Worm (Caenorhabditis elegans) whole organism, L4/young adult: ENCODE measurements around the gene islo-1.

Experiments used
- dao-5 ChIP-seq: sonication (generic microtip); optimal IDR thresholded peaks from 2 replicates; lab custom pipeline; 2016; ENCODE audit warnings: missing genotype, missing genetic modification characterization, moderate library complexity, missing compliant biosample characterization
- him-1 ChIP-seq: sonication (generic microtip); optimal IDR thresholded peaks from 2 replicates; lab custom pipeline; 2016; ENCODE audit warnings: missing genotype, missing genetic modification reagents, missing genetic modification characterization, missing compliant biosample characterization

DNA sequence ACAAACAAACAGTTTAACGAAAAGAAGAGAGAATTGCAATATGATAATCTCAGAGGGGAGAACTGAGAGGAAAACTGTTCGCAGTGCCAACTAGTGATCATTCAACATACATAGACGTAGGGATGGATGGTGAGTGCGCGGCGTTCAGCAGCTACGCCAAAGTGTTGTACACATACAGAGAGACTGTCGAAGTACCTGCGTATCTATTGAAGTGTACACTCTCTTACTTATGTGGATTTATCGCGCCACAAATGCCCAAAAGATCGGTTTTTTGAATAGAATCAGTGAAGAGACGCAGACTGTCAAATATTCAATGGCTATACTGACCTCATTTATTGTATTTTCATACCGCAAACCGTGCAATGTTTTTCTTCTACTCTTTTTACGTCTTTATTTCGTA is 34.1 kb downstream of the islo-1 start:
- TF ChIP-seq him-1 = no peak
- TF ChIP-seq dao-5 (tag; lab: Kevin White, UChicago) = no peak
